Fruit fly (Drosophila melanogaster) Kc167 (cell line): ENCODE results near the gene CG10237.

Source experiments
- Sin3A ChIP-seq: fragments of >200 bp; optimal IDR thresholded peaks from 2 replicates; lab custom pipeline; 2018; ENCODE audit warnings: missing external identifiers
- insv ChIP-seq: fragments of >200 bp; optimal IDR thresholded peaks from 3 replicates; lab custom pipeline; 2018; ENCODE audit warnings: missing external identifiers
- psq ChIP-seq: fragments of >200 bp; optimal IDR thresholded peaks from 2 replicates; lab custom pipeline; 2017; ENCODE audit warnings: missing external identifiers
- ttk ChIP-seq: sonication (Bioruptor generic); optimal IDR thresholded peaks from 2 replicates; lab custom pipeline; 2017; ENCODE audit warnings: missing external identifiers

dm6 chr2L:19388966-19389365 is 53.6 kb downstream of the CG10237 start:
- TF ChIP-seq Sin3A (lab: Kevin White, UChicago): no peak
- TF ChIP-seq insv (lab: Kevin White, UChicago): no peak
- no peak for TF ChIP-seq psq (lab: Kevin White, UChicago)
- TF ChIP-seq ttk: no peak
